Worm (Caenorhabditis elegans) whole organism, early embryonic: ENCODE measurements around the gene C06C3.4.

Experiments used
- aly-1 ChIP-seq: sonication (generic microtip); optimal IDR thresholded peaks from 2 replicates; lab custom pipeline; 2016; ENCODE audit warnings: missing genetic modification characterization, missing compliant biosample characterization
- ama-1 ChIP-seq: fragments of 150-350 bp; optimal IDR thresholded peaks from 2 replicates; lab custom pipeline; 2014
- ceh-36 ChIP-seq: sonication (generic microtip); optimal IDR thresholded peaks from 2 replicates; lab custom pipeline; 2016; ENCODE audit warnings: missing genetic modification characterization, inconsistent platforms, missing compliant biosample characterization
- ets-7 ChIP-seq: sonication (generic microtip); optimal IDR thresholded peaks from 2 replicates; lab custom pipeline; 2016; ENCODE audit warnings: missing genotype, missing genetic modification characterization, missing compliant biosample characterization
- flt-1 ChIP-seq: fragments of 200-800 bp; sonication (Bioruptor generic); IDR thresholded peaks from 2 replicates; pipeline ENCODE4 v1.3.6; 2022; ENCODE audit warnings: missing genetic modification characterization, missing compliant biosample characterization
- hmg-4 ChIP-seq: fragments of 200-800 bp; sonication (Bioruptor generic); optimal IDR thresholded peaks from 2 replicates; lab custom pipeline; 2018; ENCODE audit warnings: mild to moderate bottlenecking, missing genetic modification characterization, missing compliant biosample characterization
- pes-1 ChIP-seq: fragments of 200-800 bp; sonication (Bioruptor generic); IDR thresholded peaks from 2 replicates; pipeline ENCODE4 v1.3.6; 2022; ENCODE audit warnings: missing genetic modification reagents, missing genetic modification characterization, missing compliant biosample characterization
- sea-1 ChIP-seq: fragments of 200-800 bp; sonication (Bioruptor generic); conservative IDR thresholded peaks from 2 replicates; pipeline ENCODE4 v1.3.6; 2022; ENCODE audit warnings: missing genetic modification characterization, missing compliant biosample characterization
- tra-4 ChIP-seq: sonication (generic microtip); optimal IDR thresholded peaks from 2 replicates; lab custom pipeline; 2017; ENCODE audit warnings: missing genetic modification characterization, missing compliant biosample characterization

DNA sequence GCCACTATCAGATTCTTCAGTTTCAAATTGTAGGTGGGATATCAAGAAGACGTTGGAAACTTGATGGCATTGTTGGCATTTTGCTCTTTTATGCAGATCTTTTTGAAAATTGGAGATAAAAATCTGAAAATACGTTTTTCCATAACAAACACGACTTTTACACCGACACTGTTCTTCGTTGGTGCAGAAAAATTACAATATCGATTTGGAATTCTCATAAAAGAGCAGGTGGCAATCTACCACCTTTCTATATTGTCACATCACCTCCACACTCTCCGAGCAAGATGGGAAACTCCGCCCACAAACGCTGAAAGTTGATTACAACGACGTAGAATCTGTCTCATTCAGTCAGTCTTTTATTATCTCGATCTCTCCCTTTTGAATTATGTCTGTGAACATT lies 34.4 kb downstream of the C06C3.4 start, which contains the start of gene arrd-2:
- TF ChIP-seq ama-1 (lab: Kevin White, UChicago) (no peak), aly-1 (tag; lab: Kevin White, UChicago) (no peak), flt-1 (no peak), sea-1 (no peak), ets-7 (tag; lab: Kevin White, UChicago) (no peak), ceh-36 (tag; lab: Kevin White, UChicago) (no peak), hmg-4 (no peak), tra-4 (tag; lab: Kevin White, UChicago) (no peak), pes-1 (GFP tag; lab: Robert Waterston, UW) (no peak)
